Worm (Caenorhabditis elegans) whole organism, L4 larva: ENCODE data around the gene melo-1.

Source experiments
- ama-1 ChIP-seq: fragments of 150-350 bp; optimal IDR thresholded peaks from 2 replicates; lab custom pipeline; 2014; ENCODE audit warnings: inconsistent platforms, mixed read lengths
- lsy-2 ChIP-seq, 2 experiments: fragments of 150-350 bp in 1 of 2; sonication (generic microtip) in 1 of 2; optimal IDR thresholded peaks; 2 replicates each; lab custom pipeline; 2014 to 2017; ENCODE audit warnings: missing biosample characterization in 2 of 2, missing genetic modification characterization in 2 of 2
- unc-62 ChIP-seq, 3 experiments: fragments of 150-350 bp in 1 of 3; sonication (generic microtip); optimal IDR thresholded peaks in 2 of 3; peaks in 1 of 3; 1 replicate in 1 of 3; 2 replicates in 2 of 3; lab custom pipeline; 2014 to 2017; ENCODE audit warnings: missing biosample characterization in 3 of 3, missing genetic modification characterization in 3 of 3, missing genetic modification reagents in 3 of 3, missing genotype in 1 of 3

ce11 chrIV:14833537-14833936, 46.7 kb downstream of the melo-1 start:
- TF ChIP-seq ama-1 (lab: Kevin White, UChicago): no peak
- TF ChIP-seq unc-62 (GFP tag; optimal IDR thresholded peaks at IDR 0.05 in 1 of 2; lab: Kevin White, UChicago): no peak
- TF ChIP-seq unc-62 (tag; optimal IDR thresholded peaks at IDR 0.05; lab: Kevin White, UChicago): no peak
- TF ChIP-seq lsy-2 (tag; optimal IDR thresholded peaks at IDR 0.05; lab: Kevin White, UChicago): no peak
